Worm (Caenorhabditis elegans) whole organism, young adult: Measurements from ENCODE around the gene T05C1.2.

Source experiments
- B0035.1 ChIP-seq: sonication (generic microtip); optimal IDR thresholded peaks from 2 replicates; lab custom pipeline; 2016; ENCODE audit warnings: missing genetic modification characterization, mild to moderate bottlenecking, missing compliant biosample characterization, missing genotype, missing genetic modification reagents
- efl-1 ChIP-seq: fragments of 150-350 bp; optimal IDR thresholded peaks from 2 replicates; lab custom pipeline; 2014; ENCODE audit warnings: missing biosample characterization, missing genetic modification reagents, missing genetic modification characterization
- hlh-26 ChIP-seq: fragments of 200-800 bp; sonication (Bioruptor generic); conservative IDR thresholded peaks from 2 replicates; pipeline ENCODE4 v1.3.6; 2022; ENCODE audit warnings: missing genetic modification reagents, missing genetic modification characterization, missing compliant biosample characterization
- pbrm-1 ChIP-seq: fragments of 200-800 bp; sonication (Bioruptor generic); IDR thresholded peaks from 2 replicates; pipeline ENCODE4 v1.3.6; 2022; ENCODE audit warnings: missing genetic modification reagents, missing genetic modification characterization, missing compliant biosample characterization
- unc-62 ChIP-seq: fragments of 150-350 bp; optimal IDR thresholded peaks from 2 replicates; lab custom pipeline; 2014; ENCODE audit warnings: missing biosample characterization, missing genetic modification reagents, missing genetic modification characterization

DNA sequence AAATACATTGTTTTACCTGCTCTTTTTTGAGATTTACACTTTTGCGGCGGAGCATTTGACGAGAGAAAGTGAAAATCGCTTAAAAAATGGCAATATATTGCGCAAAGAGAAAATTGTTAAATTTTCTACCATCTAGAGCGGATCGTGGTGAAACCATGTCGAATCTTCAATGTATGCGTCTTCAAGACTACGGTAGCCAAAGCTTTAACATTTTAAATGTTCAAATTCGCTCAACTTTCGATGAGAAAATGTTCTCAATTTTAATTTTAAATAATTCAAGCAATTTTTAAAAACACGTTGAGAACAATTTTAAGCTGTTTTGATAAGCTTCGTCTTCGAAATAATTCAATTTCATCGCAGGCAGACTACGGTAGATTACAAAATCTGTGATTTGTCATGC is 21.6 kb downstream of the T05C1.2 start:
- TF ChIP-seq unc-62 (GFP tag; lab: Kevin White, UChicago) (no peak), efl-1 (GFP tag; lab: Kevin White, UChicago) (peak; percentile 40), pbrm-1 (GFP tag; lab: Robert Waterston, UW) (no peak), hlh-26 (GFP tag; lab: Robert Waterston, UW) (no peak), B0035.1 (tag; lab: Kevin White, UChicago) (no peak)
